Worm (Caenorhabditis elegans) whole organism, early embryonic: ENCODE results near the gene F46B6.6.

Experiments used
- ama-1 ChIP-seq: fragments of 150-350 bp; optimal IDR thresholded peaks from 2 replicates; lab custom pipeline; 2014
- ceh-36 ChIP-seq: sonication (generic microtip); optimal IDR thresholded peaks from 2 replicates; lab custom pipeline; 2016; ENCODE audit warnings: missing genetic modification characterization, inconsistent platforms, missing compliant biosample characterization
- ets-7 ChIP-seq: sonication (generic microtip); optimal IDR thresholded peaks from 2 replicates; lab custom pipeline; 2016; ENCODE audit warnings: missing genotype, missing genetic modification characterization, missing compliant biosample characterization
- flt-1 ChIP-seq: fragments of 200-800 bp; sonication (Bioruptor generic); IDR thresholded peaks from 2 replicates; pipeline ENCODE4 v1.3.6; 2022; ENCODE audit warnings: missing genetic modification characterization, missing compliant biosample characterization
- tra-4 ChIP-seq: sonication (generic microtip); optimal IDR thresholded peaks from 2 replicates; lab custom pipeline; 2017; ENCODE audit warnings: missing genetic modification characterization, missing compliant biosample characterization

DNA sequence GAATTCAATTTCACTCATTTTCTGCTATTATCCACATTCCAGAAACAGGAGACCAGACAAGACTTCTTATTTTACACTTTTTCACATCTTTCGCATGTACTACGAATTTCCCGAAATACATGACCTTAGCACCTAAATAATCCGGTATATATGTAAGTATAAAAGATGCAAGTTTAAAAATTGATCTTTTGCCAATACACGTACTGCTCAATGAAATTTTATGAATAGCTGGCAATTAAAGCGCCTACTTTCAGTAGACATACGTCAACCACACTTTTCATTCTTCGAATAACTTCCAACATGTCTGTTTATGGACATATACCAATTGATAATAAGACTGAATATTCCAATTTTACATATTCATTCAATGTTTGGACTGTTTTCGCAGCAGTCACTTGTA lies 16.5 kb upstream of the F46B6.6 start, which contains the start of gene sru-39:
- TF ChIP-seq ama-1 (lab: Kevin White, UChicago) (no peak), tra-4 (no peak), ets-7 (tag; lab: Kevin White, UChicago) (no peak), flt-1 (GFP tag; lab: Robert Waterston, UW) (no peak), ceh-36 (tag; lab: Kevin White, UChicago) (no peak)
